Worm (Caenorhabditis elegans) whole organism, L4 larva: ENCODE data around the gene T14B4.8.

Source experiments
- egl-43 ChIP-seq: fragments of 200-800 bp; sonication (Bioruptor generic); IDR thresholded peaks from 2 replicates; pipeline ENCODE4 v1.3.6; 2022; ENCODE audit warnings: missing genetic modification reagents, missing genetic modification characterization, missing compliant biosample characterization
- nhr-237 ChIP-seq: sonication (generic microtip); optimal IDR thresholded peaks from 2 replicates; lab custom pipeline; 2017; ENCODE audit warnings: missing biosample characterization, missing genetic modification characterization
- snpc-4 ChIP-seq: fragments of 150-350 bp; optimal IDR thresholded peaks from 2 replicates; lab custom pipeline; 2014; ENCODE audit warnings: missing biosample characterization, missing genetic modification characterization

- no peak for TF ChIP-seq snpc-4 (tag; lab: Kevin White, UChicago)
- no peak for TF ChIP-seq egl-43 (GFP tag; lab: Robert Waterston, UW)
- no peak for TF ChIP-seq nhr-237 (tag; lab: Kevin White, UChicago)
Observed at ce11 chrII:6685964-6686363, 43.2 kb downstream of the T14B4.8 start.
